Worm (Caenorhabditis elegans) whole organism, L4/young adult: ENCODE results near the gene C18A3.10.

Experiments
- dao-5 ChIP-seq: sonication (generic microtip); optimal IDR thresholded peaks from 2 replicates; lab custom pipeline; 2016; ENCODE audit warnings: missing genotype, missing genetic modification characterization, moderate library complexity, missing compliant biosample characterization
- him-1 ChIP-seq: sonication (generic microtip); optimal IDR thresholded peaks from 2 replicates; lab custom pipeline; 2016; ENCODE audit warnings: missing genotype, missing genetic modification reagents, missing genetic modification characterization, missing compliant biosample characterization

DNA sequence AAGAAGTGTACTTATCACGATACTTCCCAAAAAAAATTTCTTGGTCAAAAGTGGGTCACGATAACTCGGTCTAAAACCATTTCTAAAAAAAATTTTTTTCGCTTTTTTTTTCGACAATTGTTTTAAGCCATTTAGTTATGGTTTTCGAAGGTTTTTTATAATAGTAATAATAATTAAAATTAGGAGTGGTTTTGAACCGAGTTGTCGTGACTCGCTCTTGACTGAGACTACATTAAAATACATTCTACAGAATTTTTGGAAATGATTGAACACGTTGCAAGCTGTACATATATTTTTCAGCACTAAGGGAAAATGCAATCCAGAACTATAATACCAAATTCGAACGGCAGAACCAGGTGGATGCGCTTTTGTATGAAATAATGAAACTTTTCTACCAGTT lies 38.5 kb upstream of the C18A3.10 start, which contains the start of gene F10C1.8:
- TF ChIP-seq him-1 (tag; lab: Kevin White, UChicago) (no peak), dao-5 (tag; lab: Kevin White, UChicago) (no peak)
